Worm (Caenorhabditis elegans) whole organism, late embryonic: Measurements from ENCODE around the gene melo-3.

Experiments used
- ceh-22 ChIP-seq: sonication (generic microtip); optimal IDR thresholded peaks from 2 replicates; lab custom pipeline; 2017; ENCODE audit warnings: missing biosample characterization, missing genetic modification characterization
- ceh-31 ChIP-seq: sonication (generic microtip); optimal IDR thresholded peaks from 2 replicates; lab custom pipeline; 2016; ENCODE audit warnings: missing genetic modification characterization, missing compliant biosample characterization
- fkh-10 ChIP-seq: fragments of 150-350 bp; optimal IDR thresholded peaks from 2 replicates; lab custom pipeline; 2014; ENCODE audit warnings: missing biosample characterization, missing genetic modification reagents, missing genetic modification characterization
- lin-11 ChIP-seq: fragments of 200-800 bp; sonication (Bioruptor generic); optimal IDR thresholded peaks from 2 replicates; lab custom pipeline; 2018; ENCODE audit warnings: mild to moderate bottlenecking, missing genetic modification characterization, missing compliant biosample characterization
- madf-2 ChIP-seq: sonication (generic microtip); optimal IDR thresholded peaks from 2 replicates; lab custom pipeline; 2017; ENCODE audit warnings: missing genetic modification characterization, missing compliant biosample characterization
- nhr-232 ChIP-seq: sonication (generic microtip); optimal IDR thresholded peaks from 2 replicates; lab custom pipeline; 2016; ENCODE audit warnings: missing genetic modification characterization, missing compliant biosample characterization
- odd-2 ChIP-seq: sonication (generic microtip); optimal IDR thresholded peaks from 2 replicates; lab custom pipeline; 2017; ENCODE audit warnings: antibody characterized with exemption, mild to moderate bottlenecking, missing genetic modification characterization, missing compliant biosample characterization
- pag-3 ChIP-seq: sonication (generic microtip); optimal IDR thresholded peaks from 2 replicates; lab custom pipeline; 2016; ENCODE audit warnings: missing compliant biosample characterization, missing genetic modification characterization, borderline replicate concordance
- pax-1 ChIP-seq: fragments of 150-350 bp; optimal IDR thresholded peaks from 2 replicates; lab custom pipeline; 2014; ENCODE audit warnings: missing biosample characterization, missing genetic modification characterization
- pqm-1 ChIP-seq: sonication (generic microtip); optimal IDR thresholded peaks from 2 replicates; lab custom pipeline; 2016; ENCODE audit warnings: missing genetic modification characterization, missing compliant biosample characterization
- ttx-3 ChIP-seq: sonication (generic microtip); optimal IDR thresholded peaks from 2 replicates; lab custom pipeline; 2016; ENCODE audit warnings: missing genetic modification reagents, missing genetic modification characterization, missing compliant biosample characterization

DNA sequence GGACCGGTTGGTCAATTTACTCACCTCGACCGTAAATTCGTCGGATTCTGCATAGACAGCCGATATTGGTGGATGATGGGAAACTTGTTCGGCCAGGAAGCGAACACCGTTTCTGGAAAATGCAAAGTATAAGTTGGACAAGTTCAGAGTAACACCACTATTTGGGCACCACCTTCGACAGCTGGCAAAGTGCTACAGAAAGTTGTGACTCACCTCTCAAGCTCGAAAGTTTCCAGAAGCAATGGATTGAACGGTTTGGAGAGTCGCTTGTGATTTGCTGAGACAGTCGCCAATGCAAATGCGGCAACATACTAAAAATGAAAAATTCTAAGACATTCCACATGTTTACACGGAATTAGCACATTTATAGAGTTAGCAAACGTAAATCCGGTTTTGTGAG lies 23.3 kb downstream of the melo-3 start:
- TF ChIP-seq ttx-3: no peak
- TF ChIP-seq ceh-31 (tag; lab: Kevin White, UChicago): no peak
- no peak for TF ChIP-seq fkh-10 (GFP tag; lab: Kevin White, UChicago)
- TF ChIP-seq nhr-232: no peak
- TF ChIP-seq pqm-1 (tag; lab: Kevin White, UChicago): no peak
- TF ChIP-seq pax-1 (tag; lab: Kevin White, UChicago): no peak
- TF ChIP-seq odd-2: no peak
- no peak for TF ChIP-seq pag-3 (tag; lab: Kevin White, UChicago)
- no peak for TF ChIP-seq madf-2 (tag; lab: Kevin White, UChicago)
- no peak for TF ChIP-seq ceh-22 (tag; lab: Kevin White, UChicago)
- TF ChIP-seq lin-11 (tag; lab: Kevin White, UChicago): no peak
